Fruit fly (Drosophila melanogaster) whole organism, embryonic: ENCODE measurements around the gene awd.

Experiments
- Awh ChIP-seq: fragments of 200-800 bp; sonication (Bioruptor generic); IDR thresholded peaks from 2 replicates; pipeline ENCODE4, ENCODE4 v1.3.6; 2022; ENCODE audit warnings: missing biosample characterization, missing genetic modification characterization
- CG1024 ChIP-seq: fragments of 200-800 bp; sonication (Bioruptor generic); IDR thresholded peaks from 2 replicates; pipeline ENCODE4 v1.3.6; 2022; ENCODE audit warnings: missing biosample characterization, missing genetic modification characterization
- CG13775 ChIP-seq: fragments of 200-800 bp; sonication (Bioruptor generic); optimal IDR thresholded peaks from 3 replicates; lab custom pipeline; 2017; ENCODE audit warnings: missing biosample characterization, mild to moderate bottlenecking, missing genetic modification characterization
- CG13894 ChIP-seq: fragments of 200-800 bp; sonication (Bioruptor generic); optimal IDR thresholded peaks from 3 replicates; lab custom pipeline; 2018; ENCODE audit warnings: missing biosample characterization, mild to moderate bottlenecking, missing genetic modification characterization, moderate library complexity
- CG15601 ChIP-seq: fragments of 200-800 bp; sonication (Bioruptor generic); optimal IDR thresholded peaks from 3 replicates; lab custom pipeline; 2019; ENCODE audit warnings: missing biosample characterization, mild to moderate bottlenecking, missing genetic modification characterization, moderate library complexity
- CG16779 ChIP-seq: fragments of 200-800 bp; sonication (Bioruptor generic); IDR thresholded peaks from 2 replicates; pipeline ENCODE4 v1.3.6; 2022; ENCODE audit warnings: missing biosample characterization, missing genetic modification characterization
- CG17385 ChIP-seq: fragments of 200-800 bp; sonication (Bioruptor generic); optimal IDR thresholded peaks from 3 replicates; lab custom pipeline; 2018; ENCODE audit warnings: missing biosample characterization, mild to moderate bottlenecking, missing genetic modification characterization
- CG18011 ChIP-seq: fragments of 200-800 bp; sonication (Bioruptor generic); optimal IDR thresholded peaks from 2 replicates; lab custom pipeline; 2017; ENCODE audit warnings: missing biosample characterization, missing genetic modification characterization, mild to moderate bottlenecking, moderate library complexity, missing genotype
- CG18262 ChIP-seq: fragments of 200-800 bp; optimal IDR thresholded peaks from 3 replicates; lab custom pipeline; 2019; ENCODE audit warnings: missing biosample characterization, mild to moderate bottlenecking, missing genetic modification characterization, moderate library complexity
- CG2199 ChIP-seq: fragments of 200-800 bp; sonication (Bioruptor generic); IDR thresholded peaks from 3 replicates; pipeline ENCODE4 v1.3.6; 2022; ENCODE audit warnings: missing biosample characterization, missing genetic modification characterization
- CG2678 ChIP-seq: fragments of 200-800 bp; sonication (Bioruptor generic); optimal IDR thresholded peaks from 3 replicates; lab custom pipeline; 2019; ENCODE audit warnings: missing biosample characterization, mild to moderate bottlenecking, missing genetic modification characterization, moderate library complexity
- CG2875 ChIP-seq: fragments of 200-800 bp; sonication (Bioruptor generic); optimal IDR thresholded peaks from 2 replicates; lab custom pipeline; 2017; ENCODE audit warnings: missing biosample characterization, mild to moderate bottlenecking, missing genetic modification characterization, missing genetic modification reagents
- CG3065 ChIP-seq: fragments of 200-800 bp; sonication (Bioruptor generic); optimal IDR thresholded peaks from 2 replicates; lab custom pipeline; 2016; ENCODE audit warnings: missing biosample characterization, missing genetic modification characterization
- CG33557 ChIP-seq: fragments of 200-800 bp; sonication (Bioruptor generic); optimal IDR thresholded peaks from 2 replicates; lab custom pipeline; 2019; ENCODE audit warnings: missing biosample characterization, mild to moderate bottlenecking, missing genetic modification characterization, moderate library complexity
- CG4820 ChIP-seq: fragments of 200-800 bp; sonication (Bioruptor generic); optimal IDR thresholded peaks from 3 replicates; lab custom pipeline; 2016; ENCODE audit warnings: missing biosample characterization, missing genetic modification characterization
- CG5180 ChIP-seq: fragments of 200-800 bp; sonication (Bioruptor generic); optimal IDR thresholded peaks from 3 replicates; lab custom pipeline; 2017; ENCODE audit warnings: missing biosample characterization, missing genetic modification characterization, mild to moderate bottlenecking, moderate library complexity, missing genetic modification reagents
- CG7556 ChIP-seq: fragments of 200-800 bp; sonication (Bioruptor generic); optimal IDR thresholded peaks from 2 replicates; lab custom pipeline; 2017; ENCODE audit warnings: missing biosample characterization, mild to moderate bottlenecking, missing genetic modification characterization
- CG8388 ChIP-seq: fragments of 200-800 bp; sonication (Bioruptor generic); optimal IDR thresholded peaks from 2 replicates; lab custom pipeline; 2019; ENCODE audit warnings: missing biosample characterization, mild to moderate bottlenecking, missing genetic modification characterization, moderate library complexity
- CG8944 ChIP-seq: fragments of 200-800 bp; sonication (Bioruptor generic); optimal IDR thresholded peaks from 3 replicates; lab custom pipeline; 2016; ENCODE audit warnings: missing biosample characterization, missing genetic modification characterization
- Deaf1 ChIP-seq: fragments of 200-800 bp; optimal IDR thresholded peaks from 3 replicates; lab custom pipeline; 2019; ENCODE audit warnings: missing biosample characterization, mild to moderate bottlenecking, missing genetic modification characterization, moderate library complexity
- ERR ChIP-seq: fragments of 200-800 bp; sonication (Bioruptor generic); optimal IDR thresholded peaks from 2 replicates; lab custom pipeline; 2016; ENCODE audit warnings: missing biosample characterization, missing genetic modification characterization
- Ets97D ChIP-seq: fragments of 200-800 bp; sonication (Bioruptor generic); optimal IDR thresholded peaks from 3 replicates; lab custom pipeline; 2016; ENCODE audit warnings: missing biosample characterization, missing genetic modification characterization
- H2.0 ChIP-seq: fragments of 200-800 bp; sonication (Bioruptor generic); IDR thresholded peaks from 2 replicates; pipeline ENCODE4 v1.3.6; 2022; ENCODE audit warnings: missing biosample characterization, missing genetic modification characterization
- HLH54F ChIP-seq: fragments of 200-800 bp; sonication (Bioruptor generic); optimal IDR thresholded peaks from 3 replicates; lab custom pipeline; 2016; ENCODE audit warnings: missing biosample characterization, missing genetic modification characterization
- Hr51 ChIP-seq, 2 experiments: fragments of 200-800 bp; sonication (Bioruptor generic); optimal IDR thresholded peaks; 2 replicates in 1 of 2; 3 replicates in 1 of 2; lab custom pipeline; 2016 to 2018; ENCODE audit warnings: missing biosample characterization in 2 of 2, missing genetic modification characterization in 2 of 2, mild to moderate bottlenecking in 1 of 2, moderate library complexity in 1 of 2
- Spps ChIP-seq: fragments of 200-800 bp; sonication (Bioruptor generic); optimal IDR thresholded peaks from 2 replicates; lab custom pipeline; 2018; ENCODE audit warnings: missing biosample characterization, mild to moderate bottlenecking, missing genetic modification characterization
- Xbp1 ChIP-seq: fragments of 200-800 bp; sonication (Bioruptor generic); optimal IDR thresholded peaks from 3 replicates; lab custom pipeline; 2016; ENCODE audit warnings: missing biosample characterization, mild to moderate bottlenecking, missing genetic modification characterization
- YL-1 ChIP-seq: fragments of 200-800 bp; sonication (Bioruptor generic); optimal IDR thresholded peaks from 3 replicates; lab custom pipeline; 2017; ENCODE audit warnings: missing biosample characterization, mild to moderate bottlenecking, missing genetic modification characterization
- al ChIP-seq: fragments of 200-800 bp; sonication (Bioruptor generic); IDR thresholded peaks from 2 replicates; pipeline ENCODE4 v1.3.6; 2022; ENCODE audit warnings: missing biosample characterization, missing genetic modification characterization
- ap ChIP-seq: fragments of 200-800 bp; sonication (Bioruptor generic); IDR thresholded peaks from 2 replicates; pipeline ENCODE4 v1.3.6; 2022; ENCODE audit warnings: missing biosample characterization, missing genetic modification characterization
- ash1 ChIP-seq: fragments of 200-800 bp; sonication (Bioruptor generic); optimal IDR thresholded peaks from 2 replicates; lab custom pipeline; 2018; ENCODE audit warnings: missing biosample characterization, mild to moderate bottlenecking, missing genetic modification characterization
- bsh ChIP-seq, 2 experiments: fragments of 200-800 bp; sonication (Bioruptor generic); optimal IDR thresholded peaks; 2 replicates each; lab custom pipeline; 2017 to 2018; ENCODE audit warnings: mild to moderate bottlenecking in 2 of 2, missing biosample characterization in 2 of 2, missing genetic modification characterization in 2 of 2, moderate library complexity in 1 of 2
- dmrt11E ChIP-seq: fragments of 200-800 bp; sonication (Bioruptor generic); optimal IDR thresholded peaks from 3 replicates; lab custom pipeline; 2018; ENCODE audit warnings: missing biosample characterization, mild to moderate bottlenecking, missing genetic modification characterization, moderate library complexity
- gro ChIP-seq: fragments of 200-800 bp; sonication (Bioruptor generic); optimal IDR thresholded peaks from 2 replicates; lab custom pipeline; 2016; ENCODE audit warnings: missing biosample characterization, missing genetic modification characterization
- gsb-n ChIP-seq: fragments of 200-800 bp; sonication (Bioruptor generic); optimal IDR thresholded peaks from 3 replicates; lab custom pipeline; 2018; ENCODE audit warnings: missing biosample characterization, mild to moderate bottlenecking, missing genetic modification characterization
- gt ChIP-seq: fragments of 200-800 bp; sonication (Bioruptor generic); IDR thresholded peaks from 2 replicates; pipeline ENCODE4 v1.3.6; 2022; ENCODE audit warnings: missing biosample characterization, missing genetic modification characterization
- hb ChIP-seq: fragments of 200-800 bp; sonication (Bioruptor generic); IDR thresholded peaks from 3 replicates; pipeline ENCODE4 v1.3.6; 2022; ENCODE audit warnings: missing biosample characterization, missing genetic modification characterization; ENCODE audit not compliant: partially characterized antibody
- inv ChIP-seq: fragments of 200-800 bp; sonication (Bioruptor generic); IDR thresholded peaks from 2 replicates; pipeline ENCODE4 v1.3.6; 2022; ENCODE audit warnings: missing biosample characterization, missing genetic modification characterization; ENCODE audit not compliant: partially characterized antibody
- nau ChIP-seq: fragments of 200-800 bp; sonication (Bioruptor generic); optimal IDR thresholded peaks from 3 replicates; lab custom pipeline; 2017; ENCODE audit warnings: missing biosample characterization, mild to moderate bottlenecking, missing genetic modification characterization, missing genetic modification reagents
- nmo ChIP-seq: fragments of 200-800 bp; sonication (Bioruptor generic); optimal IDR thresholded peaks from 2 replicates; lab custom pipeline; 2018; ENCODE audit warnings: missing biosample characterization, mild to moderate bottlenecking, missing genetic modification characterization, moderate library complexity
- onecut ChIP-seq: fragments of 200-800 bp; sonication (Bioruptor generic); IDR thresholded peaks from 2 replicates; pipeline ENCODE4 v1.3.6; 2022; ENCODE audit warnings: missing biosample characterization, missing genetic modification characterization
- pnt ChIP-seq: fragments of 200-800 bp; sonication (Bioruptor generic); optimal IDR thresholded peaks from 3 replicates; lab custom pipeline; 2016; ENCODE audit warnings: missing biosample characterization, missing genetic modification characterization
- ranshi ChIP-seq: fragments of 200-800 bp; sonication (Bioruptor generic); IDR thresholded peaks from 2 replicates; pipeline ENCODE4 v1.3.6; 2022; ENCODE audit warnings: missing biosample characterization, missing genetic modification characterization
- salm ChIP-seq: fragments of 200-800 bp; sonication (Bioruptor generic); optimal IDR thresholded peaks from 2 replicates; lab custom pipeline; 2018; ENCODE audit warnings: missing biosample characterization, mild to moderate bottlenecking, missing genetic modification characterization
- schlank ChIP-seq: fragments of 200-800 bp; sonication (Bioruptor generic); optimal IDR thresholded peaks from 2 replicates; lab custom pipeline; 2018; ENCODE audit warnings: missing biosample characterization, mild to moderate bottlenecking, missing genetic modification characterization
- so ChIP-seq: fragments of 200-800 bp; sonication (Bioruptor generic); IDR thresholded peaks from 3 replicates; pipeline ENCODE4 v1.3.6; 2022; ENCODE audit warnings: missing biosample characterization, missing genetic modification characterization
- tin ChIP-seq: fragments of 200-800 bp; sonication (Bioruptor generic); optimal IDR thresholded peaks from 3 replicates; lab custom pipeline; 2016; ENCODE audit warnings: missing biosample characterization, missing genetic modification characterization
- wdn ChIP-seq: fragments of 200-800 bp; sonication (Bioruptor generic); IDR thresholded peaks from 2 replicates; pipeline ENCODE4 v1.3.6; 2022; ENCODE audit warnings: missing biosample characterization, missing genetic modification characterization
- zen2 ChIP-seq: fragments of 200-800 bp; sonication (Bioruptor generic); IDR thresholded peaks from 3 replicates; pipeline ENCODE4 v1.3.6; 2022; ENCODE audit warnings: missing biosample characterization, missing genetic modification characterization; ENCODE audit not compliant: partially characterized antibody

awd gene

dm6 chr3R:31704524-31705215 lies 41.2 kb downstream of the awd start:
- TF ChIP-seq Ets97D, result no peak
- peak; percentile 53 for TF ChIP-seq CG1024
- TF ChIP-seq CG15601, result peak; percentile 24
- TF ChIP-seq nau, result no peak
- TF ChIP-seq Awh (GFP tag; lab: Robert Waterston, UW), result no peak
- no peak for TF ChIP-seq ash1
- TF ChIP-seq CG13775 (GFP tag; lab: Kevin White, UChicago), result peak; percentile 62
- no peak for TF ChIP-seq pnt
- peak in 1 of 2 experiments; percentile 61 for TF ChIP-seq bsh (GFP tag; optimal IDR thresholded peaks at IDR 0.05; lab: Kevin White, UChicago)
- TF ChIP-seq Xbp1 (GFP tag; lab: Kevin White, UChicago), result peak; percentile 4
- TF ChIP-seq nmo (GFP tag; lab: Kevin White, UChicago), result peak; percentile 61
- peak; percentile 42 for TF ChIP-seq CG4820 (GFP tag; lab: Kevin White, UChicago)
- no peak for TF ChIP-seq CG3065 (GFP tag; lab: Kevin White, UChicago)
- TF ChIP-seq CG18011 (GFP tag; lab: Kevin White, UChicago), result no peak
- TF ChIP-seq onecut (GFP tag; lab: Robert Waterston, UW), result peak; percentile 29; the same call in 1 of the 2 replicates
- no peak for TF ChIP-seq inv
- peak; percentile 48 for TF ChIP-seq CG8388
- peak; percentile 39; the same call in 1 of the 2 replicates for TF ChIP-seq ranshi (GFP tag; lab: Robert Waterston, UW)
- no peak for TF ChIP-seq salm (tag; lab: Kevin White, UChicago)
- TF ChIP-seq CG17385, result no peak
- TF ChIP-seq CG5180 (GFP tag; lab: Kevin White, UChicago), result no peak
- TF ChIP-seq CG7556 (GFP tag; lab: Kevin White, UChicago), result peak; percentile 48
- TF ChIP-seq hb, result no peak
- no peak for TF ChIP-seq CG2875
- no peak for TF ChIP-seq CG8944 (GFP tag; lab: Kevin White, UChicago)
- TF ChIP-seq YL-1 (GFP tag; lab: Kevin White, UChicago), result no peak
- TF ChIP-seq gsb-n (tag; lab: Kevin White, UChicago), result peak; percentile 51
- no peak for TF ChIP-seq schlank (tag; lab: Kevin White, UChicago)
- peak; percentile 39 for TF ChIP-seq tin (GFP tag; lab: Kevin White, UChicago)
- peak; percentile 1 for TF ChIP-seq CG2678
- peak; percentile 18; the same call in 1 of the 2 replicates for TF ChIP-seq H2.0 (GFP tag; lab: Robert Waterston, UW)
- peak; percentile 38; the same call in 1 of the 2 replicates for TF ChIP-seq gt
- TF ChIP-seq gro (GFP tag; lab: Kevin White, UChicago), result no peak
- TF ChIP-seq Hr51 (GFP tag; optimal IDR thresholded peaks at IDR 0.05; lab: Kevin White, UChicago), result no peak
- TF ChIP-seq CG16779 (GFP tag; lab: Robert Waterston, UW), result no peak
- no peak for TF ChIP-seq so (GFP tag; lab: Robert Waterston, UW)
- no peak for TF ChIP-seq ERR (GFP tag; lab: Kevin White, UChicago)
- TF ChIP-seq Spps, result peak; percentile 61
- peak; percentile 76 for TF ChIP-seq CG33557 (GFP tag; lab: Kevin White, UChicago)
- TF ChIP-seq zen2, result no peak
- TF ChIP-seq CG2199 (GFP tag; lab: Robert Waterston, UW), result no peak
- no peak for TF ChIP-seq Deaf1 (tag; lab: Kevin White, UChicago)
- TF ChIP-seq al (GFP tag; lab: Robert Waterston, UW), result no peak
- TF ChIP-seq ap (GFP tag; lab: Robert Waterston, UW), result 0 out of 2 replicates have a peak, but pooled peaks have one; percentile 24
- peak; percentile 81 for TF ChIP-seq CG18262 (tag; lab: Kevin White, UChicago)
- TF ChIP-seq CG13894, result no peak
- TF ChIP-seq wdn (GFP tag; lab: Robert Waterston, UW), result no peak
- peak; percentile 94 for TF ChIP-seq dmrt11E (tag; lab: Kevin White, UChicago)
- TF ChIP-seq HLH54F (GFP tag; lab: Kevin White, UChicago), result no peak
